Worm (Caenorhabditis elegans) whole organism, dauer: Measurements from ENCODE around the gene F58E2.3.

Source experiments
- unc-62 ChIP-seq: sonication (generic microtip); optimal IDR thresholded peaks from 2 replicates; lab custom pipeline; 2017; ENCODE audit warnings: missing biosample characterization, missing genetic modification reagents, missing genetic modification characterization

F58E2.3 gene

ce11 chrIV:3469742-3470141 is 2.5 kb downstream of the F58E2.3 start, which contains the start of gene F58E2.2:
Gene F58E2.2, plus strand, starts transcription at chrIV:3470042.
- TF ChIP-seq unc-62 = no peak

- TF ChIP-seq unc-62 = no peak
Observed at ce11 chrIV:3477124-3477523, 9.9 kb downstream of the F58E2.3 start, which contains the start of gene srz-69. Gene srz-69, minus strand, starts transcription at chrIV:3477224.

- no peak for TF ChIP-seq unc-62
Observed at ce11 chrIV:3478911-3479385, 11.7 kb downstream of the F58E2.3 start, which contains the start of the genes srz-70 and C09G12.5. Gene srz-70, minus strand, starts transcription at chrIV:3479011. Gene C09G12.5, plus strand, starts transcription at chrIV:3479335.

- no peak for TF ChIP-seq unc-62
Observed at ce11 chrIV:3481760-3482159, 14.5 kb downstream of the F58E2.3 start, which contains the start of gene srz-37. Gene srz-37, minus strand, starts transcription at chrIV:3481860.

ce11 chrIV:3482195-3482959 is 15.1 kb downstream of the F58E2.3 start, which contains the start of gene srz-82:
Gene srz-82, plus strand, starts transcription at chrIV:3482895.
- no peak for TF ChIP-seq unc-62

ce11 chrIV:3491477-3491876 is 24.2 kb downstream of the F58E2.3 start, which contains the start of gene srz-78:
Gene srz-78, plus strand, starts transcription at chrIV:3491777.
- no peak for TF ChIP-seq unc-62

- no peak for TF ChIP-seq unc-62
Observed at ce11 chrIV:3493310-3493709, 26.1 kb downstream of the F58E2.3 start, which contains the start of gene srz-79. Gene srz-79, plus strand, starts transcription at chrIV:3493610.

- no peak for TF ChIP-seq unc-62
Observed at ce11 chrIV:3496358-3496757, 29.1 kb downstream of the F58E2.3 start, which contains the start of gene C09G12.17. Gene C09G12.17, minus strand, starts transcription at chrIV:3496458.

ce11 chrIV:3497909-3498308 is 30.7 kb downstream of the F58E2.3 start, which contains the start of gene ceh-53:
Gene ceh-53, plus strand, starts transcription at chrIV:3498209.
- TF ChIP-seq unc-62 = no peak

- TF ChIP-seq unc-62 = no peak
Observed at ce11 chrIV:3501981-3502736, 34.9 kb downstream of the F58E2.3 start.

ce11 chrIV:3504144-3504543 is 36.9 kb downstream of the F58E2.3 start, which contains the start of gene srz-83:
Gene srz-83, plus strand, starts transcription at chrIV:3504444.
- TF ChIP-seq unc-62 = no peak

- no peak for TF ChIP-seq unc-62
Observed at ce11 chrIV:3505940-3506339, 38.7 kb downstream of the F58E2.3 start.

- TF ChIP-seq unc-62 = no peak
Observed at ce11 chrIV:3509477-3510063, 42.3 kb downstream of the F58E2.3 start, which contains the start of gene ced-10. Gene ced-10, minus strand, starts transcription at chrIV:3509527.

- TF ChIP-seq unc-62 = no peak
Observed at ce11 chrIV:3514467-3514866, 47.2 kb downstream of the F58E2.3 start, which contains the start of gene tsg-101. Gene tsg-101, minus strand, starts transcription at chrIV:3514567.

ce11 chrIV:3515412-3516046 is 48.3 kb downstream of the F58E2.3 start:
- TF ChIP-seq unc-62 = no peak

ce11 chrIV:3516586-3516985 is 49.4 kb downstream of the F58E2.3 start, which contains the start of gene unc-33:
Gene unc-33, plus strand, starts transcription at chrIV:3516886.
- TF ChIP-seq unc-62 = no peak
